Worm (Caenorhabditis elegans) whole organism, L4/young adult: ENCODE measurements around the gene ZK154.5.

Experiments
- W03F9.2 ChIP-seq: fragments of 150-350 bp; optimal IDR thresholded peaks from 2 replicates; lab custom pipeline; 2014; ENCODE audit warnings: missing biosample characterization, missing genetic modification characterization
- him-1 ChIP-seq: sonication (generic microtip); optimal IDR thresholded peaks from 2 replicates; lab custom pipeline; 2016; ENCODE audit warnings: missing genotype, missing genetic modification reagents, missing genetic modification characterization, missing compliant biosample characterization

DNA sequence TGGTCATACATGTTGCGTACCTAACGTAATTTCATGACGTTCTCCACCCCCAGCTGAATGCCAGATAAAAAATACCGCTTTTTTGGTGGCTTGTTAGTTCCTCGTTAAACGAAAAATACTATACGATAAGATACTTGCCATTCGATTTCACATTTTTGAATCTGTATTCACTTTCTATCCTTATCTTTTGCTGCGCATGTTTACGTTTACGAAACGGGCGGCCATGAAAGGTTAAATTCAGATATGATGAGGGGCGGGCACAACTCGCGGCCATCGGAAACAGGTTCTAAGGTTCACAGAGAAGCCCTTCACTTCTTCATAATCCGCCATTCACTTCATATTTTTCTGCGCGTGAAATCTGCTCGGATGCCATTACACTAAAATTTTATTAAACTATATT lies 8.9 kb downstream of the ZK154.5 start:
- TF ChIP-seq him-1 (tag; lab: Kevin White, UChicago) (no peak), W03F9.2 (tag; lab: Kevin White, UChicago) (no peak)
